Worm (Caenorhabditis elegans) whole organism, L2 larva: Measurements from ENCODE around the gene T16H12.2.

Experiments
- R02D3.7 ChIP-seq: fragments of 150-350 bp; optimal IDR thresholded peaks from 2 replicates; lab custom pipeline; 2014; ENCODE audit warnings: missing biosample characterization, missing genetic modification characterization
- ZK546.5 ChIP-seq: sonication (generic microtip); optimal IDR thresholded peaks from 2 replicates; lab custom pipeline; 2017; ENCODE audit warnings: missing biosample characterization, missing genetic modification characterization
- aly-2 ChIP-seq: fragments of 150-350 bp; optimal IDR thresholded peaks from 2 replicates; lab custom pipeline; 2014; ENCODE audit warnings: missing biosample characterization, missing genetic modification characterization
- ceh-16 ChIP-seq: fragments of 150-350 bp; optimal IDR thresholded peaks from 2 replicates; lab custom pipeline; 2014; ENCODE audit warnings: missing biosample characterization, missing genetic modification characterization
- ceh-82 ChIP-seq: fragments of 150-350 bp; optimal IDR thresholded peaks from 2 replicates; lab custom pipeline; 2014; ENCODE audit warnings: missing biosample characterization, missing genetic modification characterization
- crh-2 ChIP-seq: sonication (generic microtip); optimal IDR thresholded peaks from 2 replicates; lab custom pipeline; 2017; ENCODE audit warnings: missing biosample characterization, missing genetic modification characterization
- dmd-4 ChIP-seq: sonication (generic microtip); optimal IDR thresholded peaks from 2 replicates; lab custom pipeline; 2017; ENCODE audit warnings: missing biosample characterization, missing genetic modification characterization
- nhr-11 ChIP-seq: fragments of 150-350 bp; optimal IDR thresholded peaks from 2 replicates; lab custom pipeline; 2014; ENCODE audit warnings: missing biosample characterization, missing genetic modification characterization
- nhr-23 ChIP-seq: fragments of 150-350 bp; optimal IDR thresholded peaks from 2 replicates; lab custom pipeline; 2014; ENCODE audit warnings: missing biosample characterization, missing genetic modification reagents, missing genetic modification characterization
- skn-1 ChIP-seq: sonication (generic microtip); optimal IDR thresholded peaks from 2 replicates; lab custom pipeline; 2017; ENCODE audit warnings: missing biosample characterization, missing genetic modification characterization
- unc-39 ChIP-seq: fragments of 150-350 bp; optimal IDR thresholded peaks from 2 replicates; lab custom pipeline; 2014; ENCODE audit warnings: missing biosample characterization, missing genetic modification characterization
- unc-62 ChIP-seq: fragments of 150-350 bp; optimal IDR thresholded peaks from 2 replicates; lab custom pipeline; 2014; ENCODE audit warnings: missing biosample characterization, missing genetic modification reagents, missing genetic modification characterization
- ztf-11 ChIP-seq: sonication (generic microtip); optimal IDR thresholded peaks from 2 replicates; lab custom pipeline; 2017; ENCODE audit warnings: missing biosample characterization, missing genetic modification characterization

DNA sequence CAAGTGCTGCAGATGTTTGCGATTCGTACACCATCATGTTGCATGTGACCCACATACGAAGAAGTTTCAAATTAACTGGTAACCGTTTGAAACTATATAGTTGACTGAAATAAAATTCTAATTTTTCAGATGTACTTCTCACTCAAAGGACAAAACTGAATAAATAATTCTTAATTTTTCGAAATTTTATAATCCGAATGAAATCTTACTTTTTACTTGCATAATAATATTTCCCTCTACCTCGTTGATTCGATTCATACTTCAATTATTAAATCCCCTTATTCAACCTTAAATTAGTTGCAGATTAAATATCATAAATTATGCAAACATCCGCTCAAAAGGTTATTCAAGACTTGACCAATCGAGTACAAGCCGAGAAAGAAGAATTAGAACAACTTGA is at the start of gene T16H12.2:
- TF ChIP-seq ceh-82, result no peak
- no peak for TF ChIP-seq ZK546.5 (tag; lab: Kevin White, UChicago)
- TF ChIP-seq nhr-23 (tag; lab: Kevin White, UChicago), result no peak
- no peak for TF ChIP-seq aly-2 (tag; lab: Kevin White, UChicago)
- no peak for TF ChIP-seq ceh-16 (tag; lab: Kevin White, UChicago)
- no peak for TF ChIP-seq crh-2 (tag; lab: Kevin White, UChicago)
- TF ChIP-seq R02D3.7 (tag; lab: Kevin White, UChicago), result no peak
- TF ChIP-seq unc-62 (GFP tag; lab: Kevin White, UChicago), result no peak
- TF ChIP-seq dmd-4, result no peak
- TF ChIP-seq skn-1, result no peak
- TF ChIP-seq unc-39 (tag; lab: Kevin White, UChicago), result no peak
- TF ChIP-seq ztf-11 (tag; lab: Kevin White, UChicago), result no peak
- TF ChIP-seq nhr-11 (tag; lab: Kevin White, UChicago), result no peak
